Worm (Caenorhabditis elegans) whole organism, midembryonic: ENCODE results near the gene F59B1.2.
"Not testable (repeated sequence)": the region's sequence is repeated elsewhere in the genome, so short reads cannot be mapped to it uniquely, and the experiment has no call there.

Experiments
- T22C8.4 ChIP-seq: fragments of 200-800 bp; sonication (Bioruptor generic); IDR thresholded peaks from 2 replicates; pipeline ENCODE4 v1.3.6; 2022; ENCODE audit warnings: missing genetic modification characterization, missing compliant biosample characterization
- cog-1 ChIP-seq: sonication (generic microtip); optimal IDR thresholded peaks from 2 replicates; lab custom pipeline; 2016; ENCODE audit warnings: missing genetic modification characterization, missing compliant biosample characterization
- flt-1 ChIP-seq: fragments of 200-800 bp; sonication (Bioruptor generic); IDR thresholded peaks from 2 replicates; pipeline ENCODE4 v1.3.6; 2022; ENCODE audit warnings: missing genetic modification characterization, missing compliant biosample characterization
- klf-2 ChIP-seq: fragments of 200-800 bp; sonication (Bioruptor generic); conservative IDR thresholded peaks from 2 replicates; pipeline ENCODE4 v1.3.6; 2022; ENCODE audit warnings: missing genetic modification reagents, missing genetic modification characterization, missing compliant biosample characterization
- med-1 ChIP-seq: sonication (generic microtip); optimal IDR thresholded peaks from 2 replicates; lab custom pipeline; 2017; ENCODE audit warnings: missing genetic modification characterization, mild to moderate bottlenecking, missing compliant biosample characterization, antibody characterized with exemption, missing genetic modification reagents; ENCODE audit not compliant: insufficient read depth
- ref-1 ChIP-seq: fragments of 200-800 bp; sonication (Bioruptor generic); conservative IDR thresholded peaks from 2 replicates; pipeline ENCODE4 v1.3.6; 2022; ENCODE audit warnings: missing genetic modification reagents, missing genetic modification characterization, missing compliant biosample characterization
- tab-1 ChIP-seq: fragments of 200-800 bp; sonication (Bioruptor generic); IDR thresholded peaks from 2 replicates; pipeline ENCODE4 v1.3.6; 2022; ENCODE audit warnings: missing genetic modification characterization, missing compliant biosample characterization
- ztf-23 ChIP-seq: fragments of 200-800 bp; sonication (Bioruptor generic); IDR thresholded peaks from 2 replicates; pipeline ENCODE4 v1.3.6; 2022; ENCODE audit warnings: missing genetic modification reagents, missing genetic modification characterization, missing compliant biosample characterization
- ztf-29 ChIP-seq: fragments of 200-800 bp; sonication (Bioruptor generic); IDR thresholded peaks from 2 replicates; pipeline ENCODE4 v1.3.6; 2022; ENCODE audit warnings: missing genetic modification reagents, missing genetic modification characterization, missing compliant biosample characterization

Gene F59B1.2

ce11 chrV:3600570-3600969 is 32.6 kb upstream of the F59B1.2 start, which contains the start of gene T22F3.7:
TSS of gene T22F3.7 (minus strand) at chrV:3600670.
- no peak for TF ChIP-seq T22C8.4 (GFP tag; lab: Robert Waterston, UW)
- TF ChIP-seq klf-2: no peak
- no peak for TF ChIP-seq med-1 (GFP tag; lab: Kevin White, UChicago)
- no peak for TF ChIP-seq ztf-23 (GFP tag; lab: Robert Waterston, UW)
- no peak for TF ChIP-seq flt-1 (GFP tag; lab: Robert Waterston, UW)
- TF ChIP-seq cog-1: no peak
- no peak for TF ChIP-seq ztf-29 (GFP tag; lab: Robert Waterston, UW)
- no peak for TF ChIP-seq tab-1 (GFP tag; lab: Robert Waterston, UW)

- no peak for TF ChIP-seq T22C8.4 (GFP tag; lab: Robert Waterston, UW)
- no peak for TF ChIP-seq ztf-23 (GFP tag; lab: Robert Waterston, UW)
- no peak for TF ChIP-seq ztf-29 (GFP tag; lab: Robert Waterston, UW)
- TF ChIP-seq klf-2: no peak
- no peak for TF ChIP-seq med-1 (GFP tag; lab: Kevin White, UChicago)
- TF ChIP-seq cog-1: no peak
- no peak for TF ChIP-seq tab-1 (GFP tag; lab: Robert Waterston, UW)
- TF ChIP-seq flt-1 (GFP tag; lab: Robert Waterston, UW): no peak
- TF ChIP-seq ref-1: no peak
These were observed 27.8 kb upstream of the F59B1.2 start, which contains the start of gene T22F3.8 for ce11 chrV:3605325-3605724. TSS of gene T22F3.8 (minus strand) at chrV:3605425.

- TF ChIP-seq med-1 (GFP tag; lab: Kevin White, UChicago) (no peak), tab-1 (GFP tag; lab: Robert Waterston, UW) (no peak), flt-1 (GFP tag; lab: Robert Waterston, UW) (no peak), ref-1 (no peak), klf-2 (no peak), ztf-29 (GFP tag; lab: Robert Waterston, UW) (no peak), cog-1 (no peak), T22C8.4 (GFP tag; lab: Robert Waterston, UW) (no peak), ztf-23 (GFP tag; lab: Robert Waterston, UW) (no peak)
These were observed 26.8 kb upstream of the F59B1.2 start for ce11 chrV:3606391-3606790.

- TF ChIP-seq tab-1 (GFP tag; lab: Robert Waterston, UW): no peak
- no peak for TF ChIP-seq flt-1 (GFP tag; lab: Robert Waterston, UW)
- TF ChIP-seq ztf-23 (GFP tag; lab: Robert Waterston, UW): no peak
- TF ChIP-seq ztf-29 (GFP tag; lab: Robert Waterston, UW): no peak
- no peak for TF ChIP-seq T22C8.4 (GFP tag; lab: Robert Waterston, UW)
- no peak for TF ChIP-seq ref-1
- no peak for TF ChIP-seq cog-1
- no peak for TF ChIP-seq med-1 (GFP tag; lab: Kevin White, UChicago)
- no peak for TF ChIP-seq klf-2
These were observed 22.4 kb upstream of the F59B1.2 start for ce11 chrV:3610709-3611108.

- TF ChIP-seq tab-1 (GFP tag; lab: Robert Waterston, UW): no peak
- no peak for TF ChIP-seq ref-1
- no peak for TF ChIP-seq ztf-23 (GFP tag; lab: Robert Waterston, UW)
- no peak for TF ChIP-seq ztf-29 (GFP tag; lab: Robert Waterston, UW)
These were observed 21.5 kb upstream of the F59B1.2 start, which contains the start of gene T22F3.10 for ce11 chrV:3611654-3612053. TSS of gene T22F3.10 (minus strand) at chrV:3611754.

ce11 chrV:3613042-3613441 is 20.1 kb upstream of the F59B1.2 start:
- TF ChIP-seq klf-2 (no peak), tab-1 (GFP tag; lab: Robert Waterston, UW) (no peak), ztf-23 (GFP tag; lab: Robert Waterston, UW) (no peak), T22C8.4 (GFP tag; lab: Robert Waterston, UW) (no peak), flt-1 (GFP tag; lab: Robert Waterston, UW) (no peak), cog-1 (no peak), ztf-29 (GFP tag; lab: Robert Waterston, UW) (no peak)

- no peak for TF ChIP-seq tab-1 (GFP tag; lab: Robert Waterston, UW)
- no peak for TF ChIP-seq T22C8.4 (GFP tag; lab: Robert Waterston, UW)
- TF ChIP-seq ref-1: no peak
- TF ChIP-seq klf-2: no peak
- TF ChIP-seq ztf-23 (GFP tag; lab: Robert Waterston, UW): no peak
- TF ChIP-seq cog-1: no peak
- no peak for TF ChIP-seq flt-1 (GFP tag; lab: Robert Waterston, UW)
- no peak for TF ChIP-seq ztf-29 (GFP tag; lab: Robert Waterston, UW)
- no peak for TF ChIP-seq med-1 (GFP tag; lab: Kevin White, UChicago)
These were observed 18.7 kb upstream of the F59B1.2 start, which contains the start of gene T22F3.11 for ce11 chrV:3614397-3614796. TSS of gene T22F3.11 (minus strand) at chrV:3614553.

ce11 chrV:3616844-3617243 is 16.3 kb upstream of the F59B1.2 start:
- TF ChIP-seq ztf-29 (GFP tag; lab: Robert Waterston, UW) (no peak), cog-1 (no peak), ztf-23 (GFP tag; lab: Robert Waterston, UW) (no peak), tab-1 (GFP tag; lab: Robert Waterston, UW) (no peak), flt-1 (GFP tag; lab: Robert Waterston, UW) (no peak), ref-1 (no peak), T22C8.4 (GFP tag; lab: Robert Waterston, UW) (no peak), med-1 (GFP tag; lab: Kevin White, UChicago) (no peak), klf-2 (no peak)

ce11 chrV:3620608-3621007 is 12.5 kb upstream of the F59B1.2 start, which contains the start of gene srx-93:
TSS of gene srx-93 (minus strand) at chrV:3620708.
- TF ChIP-seq tab-1, T22C8.4, flt-1 (GFP tag; lab: Robert Waterston, UW): not testable (repeated sequence)

ce11 chrV:3626944-3627343 is 6.2 kb upstream of the F59B1.2 start, which contains the start of gene F59B1.4:
TSS of gene F59B1.4 (minus strand) at chrV:3627044.
- no peak for TF ChIP-seq klf-2
- no peak for TF ChIP-seq ref-1
- no peak for TF ChIP-seq med-1 (GFP tag; lab: Kevin White, UChicago)
- TF ChIP-seq T22C8.4 (GFP tag; lab: Robert Waterston, UW): no peak
- no peak for TF ChIP-seq flt-1 (GFP tag; lab: Robert Waterston, UW)
- TF ChIP-seq ztf-29 (GFP tag; lab: Robert Waterston, UW): no peak
- no peak for TF ChIP-seq cog-1
- no peak for TF ChIP-seq tab-1 (GFP tag; lab: Robert Waterston, UW)
- no peak for TF ChIP-seq ztf-23 (GFP tag; lab: Robert Waterston, UW)
